Fruit fly (Drosophila melanogaster): ENCODE results near the gene nmd.

nmd gene

dm6 chr2L:10260750-10261493 lies 42.8 kb downstream of the nmd start, which contains the start of gene Pten:
TSS of gene Pten (minus strand) at chr2L:10261049.
- no peak for TF ChIP-seq noc (tag; optimal IDR thresholded peaks at IDR 0.05)

- no peak for TF ChIP-seq noc (tag; optimal IDR thresholded peaks at IDR 0.05)
Observed at dm6 chr2L:10259960-10260749, 43.6 kb downstream of the nmd start.

dm6 chr2L:10255725-10256158 lies 48.0 kb downstream of the nmd start, which contains the start of gene CG5676:
TSS of gene CG5676 (minus strand) at chr2L:10255891.
- TF ChIP-seq noc (tag; optimal IDR thresholded peaks at IDR 0.05), result no peak

Measured in whole organism, larva.